Worm (Caenorhabditis elegans) whole organism, late embryonic: ENCODE measurements around the gene col-68.

Source experiments
- C08G9.2 ChIP-seq: sonication (generic microtip); optimal IDR thresholded peaks from 2 replicates; lab custom pipeline; 2016; ENCODE audit warnings: mild to moderate bottlenecking, missing genetic modification characterization, moderate library complexity, missing compliant biosample characterization
- F13H6.1 ChIP-seq: sonication (generic microtip); optimal IDR thresholded peaks from 2 replicates; lab custom pipeline; 2016; ENCODE audit warnings: missing genetic modification characterization, missing compliant biosample characterization
- T23F11.4 ChIP-seq: fragments of 200-800 bp; sonication (Bioruptor generic); optimal IDR thresholded peaks from 2 replicates; lab custom pipeline; 2018; ENCODE audit warnings: mild to moderate bottlenecking, missing genetic modification characterization, missing compliant biosample characterization
- ahr-1 ChIP-seq: sonication (generic microtip); optimal IDR thresholded peaks from 2 replicates; lab custom pipeline; 2016; ENCODE audit warnings: missing genetic modification characterization, missing compliant biosample characterization
- ama-1 ChIP-seq: fragments of 150-350 bp; optimal IDR thresholded peaks from 2 replicates; lab custom pipeline; 2014
- ceh-18 ChIP-seq: sonication (generic microtip); optimal IDR thresholded peaks from 2 replicates; lab custom pipeline; 2016; ENCODE audit warnings: missing genetic modification characterization, missing compliant biosample characterization
- ceh-2 ChIP-seq: sonication (generic microtip); optimal IDR thresholded peaks from 2 replicates; lab custom pipeline; 2016; ENCODE audit warnings: missing genotype, missing genetic modification characterization, missing compliant biosample characterization
- ceh-22 ChIP-seq: sonication (generic microtip); optimal IDR thresholded peaks from 2 replicates; lab custom pipeline; 2017; ENCODE audit warnings: missing biosample characterization, missing genetic modification characterization
- ceh-30 ChIP-seq: fragments of 150-350 bp; optimal IDR thresholded peaks from 2 replicates; lab custom pipeline; 2014; ENCODE audit warnings: missing biosample characterization, missing genetic modification characterization
- ceh-31 ChIP-seq: sonication (generic microtip); optimal IDR thresholded peaks from 2 replicates; lab custom pipeline; 2016; ENCODE audit warnings: missing genetic modification characterization, missing compliant biosample characterization
- ceh-6 ChIP-seq: fragments of 200-800 bp; sonication (Bioruptor generic); optimal IDR thresholded peaks from 2 replicates; lab custom pipeline; 2018; ENCODE audit warnings: mild to moderate bottlenecking, missing genetic modification characterization, missing compliant biosample characterization
- ceh-9 ChIP-seq: sonication (generic microtip); optimal IDR thresholded peaks from 2 replicates; lab custom pipeline; 2016; ENCODE audit warnings: mild to moderate bottlenecking, missing genetic modification characterization, inconsistent platforms, missing compliant biosample characterization
- che-1 ChIP-seq: sonication (generic microtip); optimal IDR thresholded peaks from 2 replicates; lab custom pipeline; 2016; ENCODE audit warnings: mild to moderate bottlenecking, missing genetic modification characterization, missing compliant biosample characterization
- elt-4 ChIP-seq: sonication (generic microtip); optimal IDR thresholded peaks from 2 replicates; lab custom pipeline; 2016; ENCODE audit warnings: missing genetic modification characterization, missing compliant biosample characterization
- eyg-1 ChIP-seq: sonication (generic microtip); optimal IDR thresholded peaks from 2 replicates; lab custom pipeline; 2016; ENCODE audit warnings: missing genotype, missing genetic modification characterization, missing compliant biosample characterization
- fkh-6 ChIP-seq: sonication (generic microtip); optimal IDR thresholded peaks from 2 replicates; lab custom pipeline; 2016; ENCODE audit warnings: missing genetic modification characterization, missing compliant biosample characterization
- gmeb-2 ChIP-seq: sonication (generic microtip); optimal IDR thresholded peaks from 2 replicates; lab custom pipeline; 2016; ENCODE audit warnings: missing genetic modification characterization, inconsistent platforms, missing compliant biosample characterization
- hlh-15 ChIP-seq: sonication (generic microtip); optimal IDR thresholded peaks from 2 replicates; lab custom pipeline; 2016; ENCODE audit warnings: missing genetic modification characterization, missing compliant biosample characterization
- hlh-30 ChIP-seq: sonication (generic microtip); optimal IDR thresholded peaks from 2 replicates; lab custom pipeline; 2017; ENCODE audit warnings: antibody characterized with exemption, missing genetic modification characterization, missing compliant biosample characterization; ENCODE audit not compliant: insufficient read depth
- hlh-6 ChIP-seq: sonication (generic microtip); optimal IDR thresholded peaks from 2 replicates; lab custom pipeline; 2016; ENCODE audit warnings: missing genotype, missing genetic modification characterization, missing compliant biosample characterization
- hlh-8 ChIP-seq: sonication (generic microtip); optimal IDR thresholded peaks from 2 replicates; lab custom pipeline; 2016; ENCODE audit warnings: missing genotype, missing genetic modification characterization, missing compliant biosample characterization
- lin-11 ChIP-seq: fragments of 200-800 bp; sonication (Bioruptor generic); optimal IDR thresholded peaks from 2 replicates; lab custom pipeline; 2018; ENCODE audit warnings: mild to moderate bottlenecking, missing genetic modification characterization, missing compliant biosample characterization
- mec-3 ChIP-seq: sonication (generic microtip); optimal IDR thresholded peaks from 2 replicates; lab custom pipeline; 2016; ENCODE audit warnings: borderline replicate concordance, missing genetic modification characterization, missing compliant biosample characterization
- nfya-1 ChIP-seq: sonication (generic microtip); optimal IDR thresholded peaks from 2 replicates; lab custom pipeline; 2017; ENCODE audit warnings: missing genetic modification characterization, mild to moderate bottlenecking, missing compliant biosample characterization, antibody characterized with exemption, moderate library complexity
- nhr-11 ChIP-seq: fragments of 150-350 bp; optimal IDR thresholded peaks from 2 replicates; lab custom pipeline; 2014; ENCODE audit warnings: missing biosample characterization, missing genetic modification characterization
- nhr-232 ChIP-seq: sonication (generic microtip); optimal IDR thresholded peaks from 2 replicates; lab custom pipeline; 2016; ENCODE audit warnings: missing genetic modification characterization, missing compliant biosample characterization
- npax-4 ChIP-seq: sonication (generic microtip); optimal IDR thresholded peaks from 2 replicates; lab custom pipeline; 2016; ENCODE audit warnings: missing genetic modification characterization, missing compliant biosample characterization
- pax-1 ChIP-seq: fragments of 150-350 bp; optimal IDR thresholded peaks from 2 replicates; lab custom pipeline; 2014; ENCODE audit warnings: missing biosample characterization, missing genetic modification characterization
- pha-2 ChIP-seq: sonication (generic microtip); optimal IDR thresholded peaks from 2 replicates; lab custom pipeline; 2017; ENCODE audit warnings: mild to moderate bottlenecking, missing genetic modification characterization, missing compliant biosample characterization
- pha-4 ChIP-seq: fragments of 150-350 bp; optimal IDR thresholded peaks from 2 replicates; lab custom pipeline; 2018; ENCODE audit warnings: missing biosample characterization, missing genetic modification reagents, missing genetic modification characterization
- pqm-1 ChIP-seq: sonication (generic microtip); optimal IDR thresholded peaks from 2 replicates; lab custom pipeline; 2016; ENCODE audit warnings: missing genetic modification characterization, missing compliant biosample characterization
- pros-1 ChIP-seq: fragments of 150-350 bp; optimal IDR thresholded peaks from 2 replicates; lab custom pipeline; 2014; ENCODE audit warnings: missing biosample characterization, missing genetic modification reagents, missing genetic modification characterization
- sox-2 ChIP-seq: fragments of 200-800 bp; sonication (Bioruptor generic); IDR thresholded peaks from 2 replicates; pipeline ENCODE4 v1.3.6; 2022; ENCODE audit warnings: missing genetic modification reagents, missing genetic modification characterization, missing compliant biosample characterization
- tbx-2 ChIP-seq: sonication (generic microtip); optimal IDR thresholded peaks from 2 replicates; lab custom pipeline; 2016; ENCODE audit warnings: missing genetic modification characterization, missing compliant biosample characterization
- unc-42 ChIP-seq: sonication (generic microtip); optimal IDR thresholded peaks from 2 replicates; lab custom pipeline; 2016; ENCODE audit warnings: missing genotype, missing genetic modification characterization, missing compliant biosample characterization
- unc-55 ChIP-seq: sonication (generic microtip); optimal IDR thresholded peaks from 2 replicates; lab custom pipeline; 2017; ENCODE audit warnings: missing biosample characterization, missing genetic modification reagents, missing genetic modification characterization
- zip-5 ChIP-seq: sonication (generic microtip); optimal IDR thresholded peaks from 2 replicates; lab custom pipeline; 2016; ENCODE audit warnings: missing genetic modification characterization, missing compliant biosample characterization

The col-68 gene

ce11 chrII:79166-79565, 25.2 kb upstream of the col-68 start, which contains the start of gene C23H3.9:
C23H3.9 (minus strand) TSS chrII:79266.
- TF ChIP-seq zip-5 (tag; lab: Kevin White, UChicago) (no peak), sox-2 (no peak), nfya-1 (tag; lab: Kevin White, UChicago) (no peak), pros-1 (tag; lab: Kevin White, UChicago) (no peak)

DNA sequence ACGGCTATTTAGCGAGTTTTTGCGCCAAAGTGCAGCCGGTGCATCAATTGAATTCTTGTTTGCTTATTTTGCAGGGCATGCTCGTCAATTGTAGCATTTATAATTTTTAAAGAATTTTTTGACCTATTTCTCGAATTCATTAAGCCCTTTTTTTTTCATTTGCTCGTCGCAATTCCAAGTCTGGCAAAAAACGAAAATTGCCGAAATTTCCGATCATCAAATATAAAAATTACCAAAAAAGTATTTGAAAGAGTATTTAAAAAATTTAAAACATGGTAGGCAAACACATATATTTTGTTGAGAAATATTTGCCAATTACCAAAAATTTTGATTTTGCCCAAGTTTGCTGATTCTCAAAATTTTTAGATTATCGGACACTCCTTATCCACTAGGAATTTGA, 20.2 kb upstream of the col-68 start, which contains the start of gene C50D2.6:
C50D2.6 (plus strand) TSS at position 301 of the 400 bp plus-strand sequence.
- TF ChIP-seq ceh-2 (tag; lab: Kevin White, UChicago): no peak
- TF ChIP-seq nhr-11 (tag; lab: Kevin White, UChicago): no peak
- TF ChIP-seq F13H6.1: no peak
- TF ChIP-seq zip-5 (tag; lab: Kevin White, UChicago): no peak
- no peak for TF ChIP-seq unc-55
- TF ChIP-seq hlh-15: no peak
- TF ChIP-seq ceh-22 (tag; lab: Kevin White, UChicago): no peak
- no peak for TF ChIP-seq ceh-31 (tag; lab: Kevin White, UChicago)
- no peak for TF ChIP-seq elt-4 (tag; lab: Kevin White, UChicago)
- TF ChIP-seq npax-4 (tag; lab: Kevin White, UChicago): no peak
- TF ChIP-seq ceh-18 (tag; lab: Kevin White, UChicago): no peak
- TF ChIP-seq nhr-232: no peak
- TF ChIP-seq pha-4 (tag; lab: Kevin White, UChicago): no peak
- TF ChIP-seq ceh-6 (GFP tag; lab: Kevin White, UChicago): no peak
- no peak for TF ChIP-seq che-1 (tag; lab: Kevin White, UChicago)
- no peak for TF ChIP-seq pha-2 (tag; lab: Kevin White, UChicago)
- no peak for TF ChIP-seq eyg-1 (tag; lab: Kevin White, UChicago)
- TF ChIP-seq T23F11.4 (GFP tag; lab: Kevin White, UChicago): no peak

DNA sequence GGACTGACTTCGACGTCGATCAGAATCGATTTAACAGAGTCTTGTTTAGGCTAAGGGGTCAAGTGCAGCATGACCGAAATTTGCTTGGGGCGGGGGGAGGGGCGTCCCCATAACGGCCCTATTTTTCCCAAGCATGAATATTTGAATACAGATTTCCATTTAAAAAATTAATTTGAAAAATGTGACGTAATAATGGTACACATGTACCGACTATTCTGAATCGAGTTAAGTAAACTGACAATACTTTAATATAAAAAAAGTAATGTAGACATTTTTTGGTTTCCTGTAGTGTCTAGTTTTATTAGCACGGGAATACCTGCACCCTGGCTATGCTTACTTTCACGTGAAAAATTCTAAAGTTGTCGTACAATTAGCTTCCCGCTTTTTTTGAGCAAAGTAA, 17.5 kb upstream of the col-68 start:
- TF ChIP-seq ceh-31 (tag; lab: Kevin White, UChicago) (no peak), mec-3 (tag; lab: Kevin White, UChicago) (no peak), hlh-6 (tag; lab: Kevin White, UChicago) (no peak), hlh-30 (tag; lab: Kevin White, UChicago) (no peak), gmeb-2 (tag; lab: Kevin White, UChicago) (no peak)

DNA sequence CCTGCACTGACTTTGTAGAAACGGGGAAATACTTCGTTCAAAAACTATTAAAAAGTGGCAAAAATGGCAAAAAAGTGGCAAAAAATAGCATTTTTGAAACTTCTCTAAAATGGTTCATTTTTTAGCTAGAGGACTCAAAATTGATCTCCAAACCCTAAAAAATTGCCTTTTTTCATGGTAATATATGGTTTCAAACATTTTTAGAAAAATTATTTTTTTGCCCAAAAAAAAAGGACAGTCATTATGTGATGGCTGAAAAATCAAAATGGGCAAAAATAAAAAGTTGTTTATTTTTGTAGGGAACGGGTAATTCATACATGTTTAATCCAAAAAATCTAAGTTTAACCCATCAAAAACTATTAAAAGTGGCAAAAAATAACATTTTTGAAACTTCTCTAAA, 16.4 kb upstream of the col-68 start:
- TF ChIP-seq lin-11 (tag; lab: Kevin White, UChicago) (no peak), tbx-2 (tag; lab: Kevin White, UChicago) (no peak), mec-3 (tag; lab: Kevin White, UChicago) (no peak), C08G9.2 (no peak), ceh-30 (no peak), ceh-9 (no peak), unc-42 (tag; lab: Kevin White, UChicago) (no peak), hlh-8 (tag; lab: Kevin White, UChicago) (no peak), fkh-6 (tag; lab: Kevin White, UChicago) (no peak), ceh-31 (tag; lab: Kevin White, UChicago) (no peak), ama-1 (lab: Kevin White, UChicago) (no peak), eyg-1 (tag; lab: Kevin White, UChicago) (no peak), pax-1 (tag; lab: Kevin White, UChicago) (no peak), hlh-15 (no peak), pqm-1 (tag; lab: Kevin White, UChicago) (no peak), ceh-2 (tag; lab: Kevin White, UChicago) (no peak), ahr-1 (tag; lab: Kevin White, UChicago) (no peak)
- TF ChIP-seq, all 69 proteins: peak for 0
